Worm (Caenorhabditis elegans): ENCODE results near the gene C16C10.8.

C16C10.8 gene

DNA sequence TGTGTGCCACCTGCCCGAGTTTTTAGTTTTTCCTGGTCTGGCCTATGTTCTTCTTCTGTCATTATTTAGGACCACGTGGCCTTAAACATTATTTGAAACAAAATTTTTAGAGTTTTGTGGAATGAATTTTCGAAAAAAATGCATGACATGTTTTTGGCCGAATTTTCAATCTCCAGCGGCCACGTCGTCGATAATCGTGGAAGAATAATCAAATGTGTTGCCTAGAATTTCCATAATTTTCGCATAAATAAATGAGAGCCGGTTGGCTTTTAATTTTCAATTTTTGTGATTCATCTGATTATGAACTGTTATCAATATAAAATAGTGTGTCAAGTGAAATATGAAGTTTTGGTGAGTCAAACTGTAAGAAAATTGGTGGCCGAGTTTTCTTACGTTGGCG is 3.0 kb downstream of the C16C10.8 start, which contains the start of gene C01G12.16:
TSS of gene C01G12.16 (plus strand) at position 301 of the 400 bp plus-strand sequence.
- TF ChIP-seq lin-39 (tag; optimal IDR thresholded peaks at IDR 0.05) (no peak), blmp-1 (tag; optimal IDR thresholded peaks at IDR 0.05; ENCODE audit: insufficient read depth) (no peak), crh-2 (tag; optimal IDR thresholded peaks at IDR 0.05) (no peak), zag-1 (tag; optimal IDR thresholded peaks at IDR 0.05) (no peak), elt-1 (tag; optimal IDR thresholded peaks at IDR 0.05) (no peak), lin-11 (tag; optimal IDR thresholded peaks at IDR 0.05) (no peak), nhr-237 (tag; optimal IDR thresholded peaks at IDR 0.05) (no peak), nhr-6 (tag; optimal IDR thresholded peaks at IDR 0.05) (no peak), gmeb-1 (tag; optimal IDR thresholded peaks at IDR 0.05) (no peak), F13H6.1 (tag; optimal IDR thresholded peaks at IDR 0.05) (no peak), ceh-16 (tag; optimal IDR thresholded peaks at IDR 0.05) (no peak), ZK546.5 (tag; optimal IDR thresholded peaks at IDR 0.05) (no peak), nhr-21 (tag; optimal IDR thresholded peaks at IDR 0.05) (no peak), alr-1 (tag; optimal IDR thresholded peaks at IDR 0.05) (no peak), unc-55 (GFP tag; optimal IDR thresholded peaks at IDR 0.05) (no peak), mab-5 (tag; optimal IDR thresholded peaks at IDR 0.05) (no peak)

DNA sequence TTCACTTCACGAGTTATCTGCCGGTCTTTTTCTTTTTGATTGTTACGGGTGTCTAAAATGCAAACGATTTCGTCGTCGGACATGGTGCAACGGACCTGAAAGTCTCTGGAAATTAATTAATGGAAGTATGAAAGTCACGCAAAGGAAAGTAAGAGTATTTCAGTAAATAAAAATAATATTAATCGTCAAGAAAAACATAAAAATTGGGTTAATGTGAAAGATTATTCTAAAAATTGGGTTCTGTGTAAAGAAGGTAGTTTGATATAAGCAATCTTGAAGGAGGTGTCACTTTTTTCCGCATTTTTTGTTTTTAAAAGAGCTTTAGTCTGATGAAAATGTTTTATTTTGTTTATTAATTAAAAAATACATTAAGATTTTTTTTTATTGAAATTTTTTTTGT is 6.7 kb downstream of the C16C10.8 start, which contains the start of gene C16C10.9:
TSS of gene C16C10.9 (minus strand) at position 101 of the 400 bp plus-strand sequence.
- TF ChIP-seq nhr-23 (tag; optimal IDR thresholded peaks at IDR 0.05): no peak
- TF ChIP-seq mdl-1 (tag; optimal IDR thresholded peaks at IDR 0.05): no peak
- TF ChIP-seq Y55F3AM.14 (GFP tag; optimal IDR thresholded peaks at IDR 0.05): no peak
- no peak for TF ChIP-seq F13H6.1 (tag; optimal IDR thresholded peaks at IDR 0.05)
- TF ChIP-seq nhr-25 (tag; optimal IDR thresholded peaks at IDR 0.05): no peak

DNA sequence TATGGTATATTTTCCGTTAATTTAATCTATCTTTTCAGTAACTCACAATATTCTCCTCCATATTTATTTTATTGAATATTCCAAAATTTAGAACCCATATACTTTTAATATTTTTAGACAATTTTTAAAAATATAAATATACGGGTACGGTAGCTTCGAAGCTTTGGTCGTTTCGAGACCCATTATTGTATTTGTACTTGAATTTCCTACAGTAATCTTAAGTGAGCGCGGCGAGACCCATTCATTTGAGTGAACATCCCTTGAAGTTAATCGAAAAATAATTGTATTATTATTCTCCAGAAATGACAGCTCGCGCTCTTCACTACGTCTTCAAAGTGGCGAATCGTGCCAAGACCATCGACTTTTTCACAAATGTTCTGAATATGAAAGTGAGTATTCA is 10.7 kb downstream of the C16C10.8 start, which contains the start of gene glod-4:
TSS of gene glod-4 (plus strand) at position 301 of the 400 bp plus-strand sequence.
- TF ChIP-seq mdl-1 (tag; optimal IDR thresholded peaks at IDR 0.05) (no peak), ztf-11 (tag; optimal IDR thresholded peaks at IDR 0.05) (no peak), ZK546.5 (tag; optimal IDR thresholded peaks at IDR 0.05) (no peak), ceh-16 (tag; optimal IDR thresholded peaks at IDR 0.05) (no peak), ceh-82 (tag; optimal IDR thresholded peaks at IDR 0.05) (no peak), ztf-4 (tag; optimal IDR thresholded peaks at IDR 0.05) (no peak), F13H6.1 (tag; optimal IDR thresholded peaks at IDR 0.05) (no peak), peb-1 (tag; optimal IDR thresholded peaks at IDR 0.05) (no peak), ztf-1 (GFP tag; conservative IDR thresholded peaks at IDR 0.05) (no peak), sem-4 (tag; optimal IDR thresholded peaks at IDR 0.05) (no peak), lsy-2 (tag; optimal IDR thresholded peaks at IDR 0.05) (no peak), skn-1 (tag; optimal IDR thresholded peaks at IDR 0.05) (no peak), nhr-77 (tag; optimal IDR thresholded peaks at IDR 0.05) (no peak), aly-2 (tag; optimal IDR thresholded peaks at IDR 0.05) (no peak), unc-62 (GFP tag; optimal IDR thresholded peaks at IDR 0.05) (no peak), sma-3 (GFP tag; optimal IDR thresholded peaks at IDR 0.05) (no peak), nhr-25 (tag; optimal IDR thresholded peaks at IDR 0.05) (no peak), R02D3.7 (tag; optimal IDR thresholded peaks at IDR 0.05) (no peak)

DNA sequence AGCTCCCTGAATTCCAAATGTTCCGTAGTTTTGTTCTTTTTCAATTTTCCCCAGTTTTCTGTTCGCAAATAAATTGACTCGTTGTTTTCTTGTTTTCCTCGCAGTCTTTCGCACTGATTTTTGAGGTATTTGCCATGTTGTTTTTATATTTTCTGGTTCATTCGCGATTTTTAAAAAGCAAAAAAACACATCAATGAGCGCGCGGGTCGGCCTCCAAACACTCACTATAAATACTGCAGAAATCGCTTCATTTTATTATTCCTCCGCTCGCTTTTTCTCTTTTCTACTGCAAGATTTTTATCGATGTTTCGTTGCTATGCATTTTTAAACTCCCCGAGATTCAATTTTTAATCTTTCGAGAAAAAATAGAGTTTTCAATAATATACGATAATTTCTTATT is 11.1 kb downstream of the C16C10.8 start:
- TF ChIP-seq crh-2 (tag; optimal IDR thresholded peaks at IDR 0.05) (no peak), gmeb-1 (tag; optimal IDR thresholded peaks at IDR 0.05) (no peak), lin-13 (GFP tag; optimal IDR thresholded peaks at IDR 0.05) (no peak), nhr-21 (tag; optimal IDR thresholded peaks at IDR 0.05) (no peak)

DNA sequence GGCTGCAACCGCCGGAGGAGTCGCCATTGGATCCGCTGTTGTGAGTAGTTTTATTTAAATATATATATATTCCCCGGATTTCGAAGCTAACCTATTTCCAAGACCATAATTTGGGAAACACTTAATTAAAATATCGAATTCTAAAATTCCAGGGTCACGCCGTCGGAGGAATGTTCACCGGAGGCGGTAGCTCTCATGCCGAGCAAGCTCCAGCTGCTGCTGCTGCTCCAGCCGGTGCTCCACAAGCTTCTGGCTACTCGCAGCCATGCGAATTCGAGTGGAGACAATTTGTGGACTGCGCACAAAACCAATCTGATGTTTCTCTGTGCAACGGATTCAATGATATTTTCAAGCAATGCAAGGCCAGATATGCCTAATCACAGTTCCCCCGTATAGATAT is 11.7 kb downstream of the C16C10.8 start:
- TF ChIP-seq ama-1 (optimal IDR thresholded peaks at IDR 0.05) (no peak), fos-1 (tag; optimal IDR thresholded peaks at IDR 0.05) (no peak), lin-13 (GFP tag; optimal IDR thresholded peaks at IDR 0.05) (no peak), skn-1 (tag; optimal IDR thresholded peaks at IDR 0.05) (no peak), nhr-11 (tag; optimal IDR thresholded peaks at IDR 0.05) (no peak), sem-4 (tag; optimal IDR thresholded peaks at IDR 0.05) (no peak)

Measured in whole organism, L2 larva.